Worm (Caenorhabditis elegans): ENCODE results near the gene gst-24.

The gst-24 gene

ce11 chrII:13614516-13614915 is 3.4 kb upstream of the gst-24 start:
- TF ChIP-seq K02D7.2 (tag; optimal IDR thresholded peaks at IDR 0.05) (no peak), elt-2 (tag; optimal IDR thresholded peaks at IDR 0.05) (no peak), ceh-2 (tag; optimal IDR thresholded peaks at IDR 0.05) (no peak), fkh-10 (GFP tag; optimal IDR thresholded peaks at IDR 0.05) (no peak), elt-4 (tag; optimal IDR thresholded peaks at IDR 0.05) (no peak), madf-2 (tag; optimal IDR thresholded peaks at IDR 0.05) (no peak), ceh-18 (tag; optimal IDR thresholded peaks at IDR 0.05) (no peak), Y22D7AL.16 (tag; optimal IDR thresholded peaks at IDR 0.05) (no peak), ceh-24 (tag; optimal IDR thresholded peaks at IDR 0.05) (no peak), hlh-15 (tag; optimal IDR thresholded peaks at IDR 0.05) (no peak), ttx-3 (tag; optimal IDR thresholded peaks at IDR 0.05) (no peak), pag-3 (tag; optimal IDR thresholded peaks at IDR 0.05; ENCODE audit: borderline replicate concordance) (no peak), che-1 (tag; optimal IDR thresholded peaks at IDR 0.05) (no peak), ceh-9 (tag; optimal IDR thresholded peaks at IDR 0.05) (no peak), sox-2 (GFP tag; IDR thresholded peaks at IDR 0.05) (no peak), fkh-6 (tag; optimal IDR thresholded peaks at IDR 0.05) (no peak), hlh-6 (tag; optimal IDR thresholded peaks at IDR 0.05) (no peak), mec-3 (tag; optimal IDR thresholded peaks at IDR 0.05; ENCODE audit: borderline replicate concordance) (no peak)

- TF ChIP-seq npax-4 (tag; optimal IDR thresholded peaks at IDR 0.05) (no peak), rnt-1 (tag; optimal IDR thresholded peaks at IDR 0.05) (no peak), eyg-1 (tag; optimal IDR thresholded peaks at IDR 0.05) (no peak), ztf-16 (tag; optimal IDR thresholded peaks at IDR 0.05) (no peak), hlh-13 (GFP tag; optimal IDR thresholded peaks at IDR 0.05) (no peak), pha-4 (tag; optimal IDR thresholded peaks at IDR 0.05) (no peak), unc-42 (tag; optimal IDR thresholded peaks at IDR 0.05) (no peak), ceh-14 (tag; optimal IDR thresholded peaks at IDR 0.05) (no peak), nhr-232 (tag; optimal IDR thresholded peaks at IDR 0.05) (no peak), ceh-30 (tag; optimal IDR thresholded peaks at IDR 0.05) (no peak), tbx-7 (tag; optimal IDR thresholded peaks at IDR 0.05) (no peak), pha-2 (tag; optimal IDR thresholded peaks at IDR 0.05) (no peak), ceh-22 (tag; optimal IDR thresholded peaks at IDR 0.05) (no peak)
These were observed 1.9 kb upstream of the gst-24 start, which contains the start of gene gst-15 for ce11 chrII:13613096-13613495. Gene gst-15 (minus strand): TSS chrII:13613196.

DNA sequence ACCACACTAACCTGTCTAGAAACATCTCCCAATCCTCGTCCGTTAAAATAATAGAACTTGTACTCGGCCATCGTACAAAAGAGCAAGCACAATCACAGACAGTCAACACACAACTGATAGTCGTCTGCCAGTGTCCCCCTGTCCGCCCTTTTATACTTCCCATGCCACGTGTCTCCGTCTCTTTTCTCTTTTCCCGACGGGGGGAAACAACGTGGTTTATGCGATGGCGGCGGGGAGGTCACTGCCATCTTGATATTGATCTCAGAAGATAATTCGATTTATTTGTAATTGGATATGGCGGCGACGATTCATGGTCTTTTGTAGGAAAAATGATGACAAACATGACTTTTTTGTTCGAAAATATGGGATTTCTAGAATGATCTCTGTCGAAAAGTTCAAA is 1.5 kb downstream of the gst-24 start, which contains the start of gene gst-20:
Gene gst-20 (minus strand): TSS at position 170 of the 400 bp plus-strand sequence.
- TF ChIP-seq hlh-15 (tag; optimal IDR thresholded peaks at IDR 0.05), result no peak
- peak; percentile 10 for TF ChIP-seq unc-55 (GFP tag; optimal IDR thresholded peaks at IDR 0.05)
- no peak for TF ChIP-seq hlh-6 (tag; optimal IDR thresholded peaks at IDR 0.05)
- TF ChIP-seq syd-9 (tag; optimal IDR thresholded peaks at IDR 0.05), result no peak
- no peak for TF ChIP-seq ceh-6 (GFP tag; optimal IDR thresholded peaks at IDR 0.05)
- TF ChIP-seq sox-2 (GFP tag; IDR thresholded peaks at IDR 0.05), result no peak
- TF ChIP-seq sdc-2 (tag; optimal IDR thresholded peaks at IDR 0.05), result no peak
- no peak for TF ChIP-seq Y22D7AL.16 (tag; optimal IDR thresholded peaks at IDR 0.05)
- no peak for TF ChIP-seq ceh-19 (GFP tag; optimal IDR thresholded peaks at IDR 0.05)
- TF ChIP-seq elt-2 (tag; optimal IDR thresholded peaks at IDR 0.05), result peak; percentile 10
- peak; percentile 59 for TF ChIP-seq rnt-1 (tag; optimal IDR thresholded peaks at IDR 0.05)
- TF ChIP-seq dve-1 (tag; optimal IDR thresholded peaks at IDR 0.05), result no peak
- no peak for TF ChIP-seq npax-4 (tag; optimal IDR thresholded peaks at IDR 0.05)
- no peak for TF ChIP-seq che-1 (tag; optimal IDR thresholded peaks at IDR 0.05)
- TF ChIP-seq nhr-11 (tag; optimal IDR thresholded peaks at IDR 0.05), result no peak
- no peak for TF ChIP-seq pha-2 (tag; optimal IDR thresholded peaks at IDR 0.05)
- TF ChIP-seq K02D7.2 (tag; optimal IDR thresholded peaks at IDR 0.05), result no peak
- no peak for TF ChIP-seq eyg-1 (tag; optimal IDR thresholded peaks at IDR 0.05)
- no peak for TF ChIP-seq ref-2 (tag; optimal IDR thresholded peaks at IDR 0.05)
- TF ChIP-seq pqm-1 (tag; optimal IDR thresholded peaks at IDR 0.05), result no peak
